Worm (Caenorhabditis elegans) whole organism, L2 larva: ENCODE results near the gene T19H12.15.

Experiments
- mbf-1 ChIP-seq: sonication (generic microtip); optimal IDR thresholded peaks from 2 replicates; lab custom pipeline; 2017; ENCODE audit warnings: missing biosample characterization, missing genetic modification characterization
- nhr-25 ChIP-seq: fragments of 150-350 bp; sonication (generic microtip); optimal IDR thresholded peaks from 3 replicates; lab custom pipeline; 2014; ENCODE audit warnings: missing biosample characterization, missing genetic modification characterization
- zag-1 ChIP-seq: fragments of 150-350 bp; optimal IDR thresholded peaks from 2 replicates; lab custom pipeline; 2014; ENCODE audit warnings: missing biosample characterization, missing genetic modification characterization

- TF ChIP-seq nhr-25 (tag; lab: Kevin White, UChicago) (no peak), mbf-1 (tag; lab: Kevin White, UChicago) (no peak), zag-1 (tag; lab: Kevin White, UChicago) (no peak)
These were observed 15.8 kb upstream of the T19H12.15 start, which contains the start of gene ugt-11 for ce11 chrV:4894971-4895370.
